Fruit fly (Drosophila melanogaster): ENCODE results near the gene CG1785.

- TF ChIP-seq CTCF (optimal IDR thresholded peaks at IDR 0.05) (no peak), CG8478 (optimal IDR thresholded peaks at IDR 0.05) (no peak)
Measured at dm6 chrX:8723393-8723987, 8.8 kb downstream of the CG1785 start.

Measured in S2 (cell line).